Fruit fly (Drosophila melanogaster) whole organism, prepupa: ENCODE measurements around the gene Adck5.
A peak's percentile ranks its signal among the peaks of the same experiment; 100 is the strongest.

Experiments
- Blimp-1 ChIP-seq: fragments of 200-800 bp; sonication (Bioruptor generic); optimal IDR thresholded peaks from 3 replicates; lab custom pipeline; 2017; ENCODE audit warnings: missing biosample characterization, missing genetic modification characterization, mild to moderate bottlenecking, moderate library complexity, missing genetic modification reagents
- CG10631 ChIP-seq: fragments of 200-800 bp; sonication (Bioruptor generic); optimal IDR thresholded peaks from 2 replicates; lab custom pipeline; 2016; ENCODE audit warnings: missing biosample characterization, missing genetic modification characterization
- CG11294 ChIP-seq: fragments of 200-800 bp; sonication (Bioruptor generic); IDR thresholded peaks from 2 replicates; pipeline ENCODE4 v1.3.6; 2022; ENCODE audit warnings: missing biosample characterization, missing genetic modification characterization
- CG11762 ChIP-seq: fragments of 200-800 bp; sonication (Bioruptor generic); optimal IDR thresholded peaks from 3 replicates; lab custom pipeline; 2016; ENCODE audit warnings: missing biosample characterization, missing genetic modification characterization; ENCODE audit not compliant: insufficient read depth
- CG11902 ChIP-seq: fragments of 200-800 bp; sonication (Bioruptor generic); optimal IDR thresholded peaks from 3 replicates; lab custom pipeline; 2016; ENCODE audit warnings: missing biosample characterization, missing genetic modification characterization
- CG15336 ChIP-seq: fragments of 200-800 bp; sonication (Bioruptor generic); IDR thresholded peaks from 2 replicates; pipeline ENCODE4 v1.3.6; 2022; ENCODE audit warnings: missing biosample characterization, missing genetic modification characterization
- CG1621 ChIP-seq: fragments of 200-800 bp; sonication (Bioruptor generic); optimal IDR thresholded peaks from 3 replicates; lab custom pipeline; 2018; ENCODE audit warnings: missing biosample characterization, mild to moderate bottlenecking, missing genetic modification characterization
- CG31627 ChIP-seq: fragments of 200-800 bp; sonication (Bioruptor generic); optimal IDR thresholded peaks from 3 replicates; lab custom pipeline; 2016; ENCODE audit warnings: missing biosample characterization, missing genetic modification characterization
- CG34406 ChIP-seq: fragments of 200-800 bp; sonication (Bioruptor generic); optimal IDR thresholded peaks from 3 replicates; lab custom pipeline; 2016; ENCODE audit warnings: missing biosample characterization, missing genetic modification characterization
- CG3919 ChIP-seq: fragments of 200-800 bp; sonication (Bioruptor generic); optimal IDR thresholded peaks from 3 replicates; lab custom pipeline; 2016; ENCODE audit warnings: missing biosample characterization, missing genetic modification characterization
- CG4318 ChIP-seq: fragments of 200-800 bp; sonication (Bioruptor generic); optimal IDR thresholded peaks from 3 replicates; lab custom pipeline; 2017; ENCODE audit warnings: missing biosample characterization, mild to moderate bottlenecking, missing genetic modification characterization
- CG6163 ChIP-seq: fragments of 200-800 bp; sonication (Bioruptor generic); IDR thresholded peaks from 3 replicates; pipeline ENCODE4 v1.3.6; 2022; ENCODE audit warnings: missing biosample characterization, missing genetic modification characterization
- CG6276 ChIP-seq: fragments of 200-800 bp; sonication (Bioruptor generic); optimal IDR thresholded peaks from 2 replicates; lab custom pipeline; 2017; ENCODE audit warnings: missing biosample characterization, mild to moderate bottlenecking, missing genetic modification characterization
- CG6808 ChIP-seq: fragments of 200-800 bp; sonication (Bioruptor generic); optimal IDR thresholded peaks from 3 replicates; lab custom pipeline; 2017; ENCODE audit warnings: missing biosample characterization, missing genetic modification characterization, mild to moderate bottlenecking, moderate library complexity, missing genetic modification reagents
- CG6854 ChIP-seq: fragments of 200-800 bp; sonication (Bioruptor generic); optimal IDR thresholded peaks from 2 replicates; lab custom pipeline; 2017; ENCODE audit warnings: missing biosample characterization, mild to moderate bottlenecking, missing genetic modification characterization
- CG7368 ChIP-seq: fragments of 200-800 bp; sonication (Bioruptor generic); optimal IDR thresholded peaks from 3 replicates; lab custom pipeline; 2016; ENCODE audit warnings: missing biosample characterization, missing genetic modification characterization
- CG8119 ChIP-seq: fragments of 200-800 bp; sonication (Bioruptor generic); IDR thresholded peaks from 3 replicates; pipeline ENCODE4 v1.3.6; 2022; ENCODE audit warnings: missing biosample characterization, missing genetic modification characterization
- CG9139 ChIP-seq: fragments of 200-800 bp; sonication (Bioruptor generic); optimal IDR thresholded peaks from 3 replicates; lab custom pipeline; 2017; ENCODE audit warnings: missing biosample characterization, mild to moderate bottlenecking, missing genetic modification characterization
- Eip75B ChIP-seq: fragments of 200-800 bp; sonication (Bioruptor generic); optimal IDR thresholded peaks from 3 replicates; lab custom pipeline; 2016; ENCODE audit warnings: missing biosample characterization, missing genetic modification characterization
- Ets21C ChIP-seq: fragments of 200-800 bp; sonication (Bioruptor generic); optimal IDR thresholded peaks from 3 replicates; lab custom pipeline; 2016; ENCODE audit warnings: missing biosample characterization, missing genetic modification characterization
- Ets96B ChIP-seq: fragments of 200-800 bp; optimal IDR thresholded peaks from 2 replicates; lab custom pipeline; 2019; ENCODE audit warnings: missing biosample characterization, mild to moderate bottlenecking, missing genetic modification characterization, moderate library complexity
- Gug ChIP-seq: fragments of 200-800 bp; sonication (Bioruptor generic); IDR thresholded peaks from 2 replicates; pipeline ENCODE4 v1.3.6; 2022; ENCODE audit warnings: missing biosample characterization, missing genetic modification characterization
- Hr39 ChIP-seq: fragments of 200-800 bp; sonication (Bioruptor generic); optimal IDR thresholded peaks from 2 replicates; lab custom pipeline; 2016; ENCODE audit warnings: missing biosample characterization, missing genetic modification characterization
- Hr4 ChIP-seq: fragments of 200-800 bp; sonication (Bioruptor generic); optimal IDR thresholded peaks from 3 replicates; lab custom pipeline; 2016; ENCODE audit warnings: missing biosample characterization, missing genetic modification characterization
- Met ChIP-seq: fragments of 200-800 bp; sonication (Bioruptor generic); optimal IDR thresholded peaks from 3 replicates; lab custom pipeline; 2016; ENCODE audit warnings: missing biosample characterization, missing genetic modification characterization
- Sox102F ChIP-seq: fragments of 200-800 bp; sonication (Bioruptor generic); optimal IDR thresholded peaks from 2 replicates; lab custom pipeline; 2016; ENCODE audit warnings: missing biosample characterization, mild to moderate bottlenecking, missing genetic modification characterization
- Sox15 ChIP-seq: fragments of 200-800 bp; sonication (Bioruptor generic); optimal IDR thresholded peaks from 3 replicates; lab custom pipeline; 2016; ENCODE audit warnings: missing biosample characterization, missing genetic modification characterization
- acj6 ChIP-seq: fragments of 200-800 bp; sonication (Bioruptor generic); optimal IDR thresholded peaks from 3 replicates; lab custom pipeline; 2016; ENCODE audit warnings: missing biosample characterization, missing genetic modification characterization
- cyc ChIP-seq: fragments of 200-800 bp; sonication (Bioruptor generic); optimal IDR thresholded peaks from 3 replicates; lab custom pipeline; 2016; ENCODE audit warnings: missing biosample characterization, missing genetic modification characterization
- dac ChIP-seq: fragments of 200-800 bp; sonication (Bioruptor generic); optimal IDR thresholded peaks from 2 replicates; lab custom pipeline; 2017; ENCODE audit warnings: missing biosample characterization, mild to moderate bottlenecking, missing genetic modification characterization
- eg ChIP-seq: fragments of 200-800 bp; sonication (Bioruptor generic); IDR thresholded peaks from 3 replicates; pipeline ENCODE4 v1.3.6; 2022; ENCODE audit warnings: missing biosample characterization, missing genetic modification characterization
- esn ChIP-seq: fragments of 200-800 bp; sonication (Bioruptor generic); optimal IDR thresholded peaks from 2 replicates; lab custom pipeline; 2016; ENCODE audit warnings: missing biosample characterization, mild to moderate bottlenecking, missing genetic modification characterization, moderate library complexity
- fd59A ChIP-seq: fragments of 200-800 bp; sonication (Bioruptor generic); optimal IDR thresholded peaks from 2 replicates; lab custom pipeline; 2017; ENCODE audit warnings: missing biosample characterization, mild to moderate bottlenecking, missing genetic modification characterization, missing genetic modification reagents
- fkh ChIP-seq: fragments of 200-800 bp; sonication (Bioruptor generic); optimal IDR thresholded peaks from 3 replicates; lab custom pipeline; 2017; ENCODE audit warnings: missing biosample characterization, mild to moderate bottlenecking, missing genetic modification characterization, moderate library complexity
- lz ChIP-seq: fragments of 200-800 bp; sonication (Bioruptor generic); optimal IDR thresholded peaks from 3 replicates; lab custom pipeline; 2016; ENCODE audit warnings: missing biosample characterization, missing genetic modification characterization
- net ChIP-seq: fragments of 200-800 bp; sonication (Bioruptor generic); optimal IDR thresholded peaks from 3 replicates; lab custom pipeline; 2016; ENCODE audit warnings: missing biosample characterization, missing genetic modification characterization
- pdm3 ChIP-seq: fragments of 200-800 bp; sonication (Bioruptor generic); optimal IDR thresholded peaks from 3 replicates; lab custom pipeline; 2016; ENCODE audit warnings: missing biosample characterization, missing genetic modification characterization
- salr ChIP-seq, 2 experiments: fragments of 200-800 bp; sonication (Bioruptor generic); optimal IDR thresholded peaks; 3 replicates each; lab custom pipeline; 2016 to 2018; ENCODE audit warnings: missing biosample characterization in 2 of 2, missing genetic modification characterization in 2 of 2, mild to moderate bottlenecking in 1 of 2
- spab ChIP-seq: fragments of 200-800 bp; sonication (Bioruptor generic); optimal IDR thresholded peaks from 2 replicates; lab custom pipeline; 2017; ENCODE audit warnings: missing biosample characterization, mild to moderate bottlenecking, missing genetic modification characterization, missing genetic modification reagents
- svp ChIP-seq: fragments of 200-800 bp; sonication (Bioruptor generic); peaks from one replicate; lab custom pipeline; 2016; ENCODE audit warnings: missing biosample characterization, missing genetic modification characterization
- topi ChIP-seq: fragments of 200-800 bp; sonication (Bioruptor generic); optimal IDR thresholded peaks from 3 replicates; lab custom pipeline; 2016; ENCODE audit warnings: missing biosample characterization, missing genetic modification characterization
- vri ChIP-seq: fragments of 200-800 bp; sonication (Bioruptor generic); optimal IDR thresholded peaks from 3 replicates; lab custom pipeline; 2016; ENCODE audit warnings: missing biosample characterization, mild to moderate bottlenecking, missing genetic modification characterization

Gene Adck5

DNA sequence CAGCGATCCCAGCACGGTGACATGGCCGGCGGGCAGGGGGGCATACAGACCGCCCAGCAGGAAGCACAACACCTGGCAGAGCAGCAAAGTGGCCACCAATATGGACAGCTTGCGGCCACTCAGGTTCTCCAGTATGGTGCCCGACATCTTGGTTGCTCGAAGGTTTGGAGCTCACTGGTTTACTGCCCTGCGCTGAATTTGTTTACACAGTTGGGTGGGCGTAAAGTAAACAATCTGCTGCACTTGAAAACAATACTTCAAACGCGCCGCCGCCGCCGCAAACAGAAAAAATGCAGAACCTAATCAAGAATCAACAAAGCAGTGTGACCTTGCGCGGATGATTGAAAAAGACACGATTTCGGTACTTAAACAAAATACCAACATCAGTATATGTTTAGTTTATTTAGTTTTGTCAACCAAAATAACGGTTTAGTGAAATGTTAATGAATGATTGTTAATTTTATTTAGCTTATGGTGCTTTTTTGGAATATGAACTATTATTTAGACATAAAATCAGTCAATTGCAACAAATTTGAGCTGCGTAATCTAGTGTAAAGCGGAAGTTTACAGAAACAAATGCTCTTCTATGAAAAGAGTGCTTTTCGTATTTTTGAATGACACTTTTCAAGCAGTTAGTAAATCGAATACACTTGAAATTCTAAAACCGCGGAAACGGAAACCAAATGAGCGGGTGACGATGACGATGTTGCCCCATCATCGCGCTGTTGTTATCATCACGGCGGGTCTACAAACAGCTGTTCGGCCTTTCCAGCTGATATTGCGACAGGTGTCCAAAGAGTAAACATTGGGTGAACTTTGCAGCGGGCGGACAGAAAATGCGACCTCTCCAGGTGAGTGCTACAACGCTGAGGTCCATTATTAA, at the start of gene Adck5, which contains the start of gene wls (continued):
- peak; percentile 66 for TF ChIP-seq CG7368 (GFP tag; lab: Kevin White, UChicago)
- TF ChIP-seq CG9139 (GFP tag; lab: Kevin White, UChicago) = peak; percentile 45
- no peak for TF ChIP-seq vri (GFP tag; lab: Kevin White, UChicago)
- TF ChIP-seq CG6163 (GFP tag; lab: Robert Waterston, UW) = peak; percentile 71
- TF ChIP-seq spab (GFP tag; lab: Kevin White, UChicago) = no peak
- TF ChIP-seq Ets96B (tag; lab: Kevin White, UChicago) = no peak
- TF ChIP-seq CG10631 (GFP tag; lab: Kevin White, UChicago) = no peak
- TF ChIP-seq net (GFP tag; lab: Kevin White, UChicago) = peak; percentile 76
- peak; percentile 62 for TF ChIP-seq Blimp-1 (GFP tag; lab: Kevin White, UChicago)

DNA sequence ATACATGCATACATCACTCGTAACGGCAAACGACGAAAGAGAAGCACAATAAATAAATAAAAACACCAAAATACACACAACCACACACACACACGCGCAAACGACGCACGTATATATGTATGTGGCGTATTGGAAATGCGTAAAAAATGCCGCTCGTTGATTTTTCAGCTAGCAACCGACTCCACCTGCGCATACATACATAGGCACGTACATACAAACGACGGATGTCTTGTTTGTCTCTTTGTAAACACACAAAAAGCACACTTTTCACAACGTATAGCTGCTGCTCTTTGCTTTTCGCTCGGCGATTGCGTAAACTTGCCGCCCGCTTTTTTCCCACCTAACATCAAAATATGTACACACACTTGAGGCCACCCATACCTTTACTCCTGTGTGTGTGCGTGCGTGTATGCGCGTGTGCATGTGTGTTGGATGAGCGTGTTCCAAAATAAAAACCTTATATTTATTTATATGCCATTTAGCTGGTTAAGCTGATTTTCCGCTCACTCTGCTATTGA, 49.7 kb upstream of the Adck5 start:
- TF ChIP-seq CG15336 (GFP tag; lab: Robert Waterston, UW) = no peak
- no peak for TF ChIP-seq CG34406 (GFP tag; lab: Kevin White, UChicago)
- peak; percentile 98 for TF ChIP-seq fkh (GFP tag; lab: Kevin White, UChicago)
- TF ChIP-seq CG4318 (GFP tag; lab: Kevin White, UChicago) = no peak
- peak; percentile 78 for TF ChIP-seq vri (GFP tag; lab: Kevin White, UChicago)
- TF ChIP-seq dac (GFP tag; lab: Kevin White, UChicago) = no peak
- TF ChIP-seq Met (GFP tag; lab: Kevin White, UChicago) = no peak

DNA sequence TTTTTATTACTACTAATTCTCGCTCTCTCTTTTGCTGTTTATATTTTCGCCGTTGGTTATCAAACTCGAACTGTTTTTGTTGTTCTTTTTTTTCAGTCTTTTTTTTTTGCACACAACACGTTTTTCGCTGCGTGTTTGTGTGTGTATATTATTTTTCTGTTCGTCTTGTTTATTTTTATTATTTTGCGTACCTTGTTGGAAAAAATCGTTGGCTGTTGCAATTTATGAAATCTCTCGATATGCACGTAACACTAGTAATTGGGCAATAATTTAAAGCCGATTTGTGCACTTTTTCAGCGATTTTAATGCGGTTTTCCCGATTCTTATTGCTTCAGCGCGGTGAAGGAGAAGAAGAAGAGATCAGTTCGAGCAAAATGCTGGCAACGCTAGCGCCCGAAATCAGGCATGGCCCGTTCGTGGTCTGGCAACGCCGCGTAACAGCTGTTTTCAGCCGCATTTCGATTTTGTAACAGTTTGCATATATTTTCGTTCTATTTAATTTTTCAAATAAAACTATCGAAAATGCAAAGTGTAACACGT, 49.1 kb upstream of the Adck5 start, which contains the start of the genes FoxK and mRpL2:
FoxK (minus strand) TSS at position 365 of the 540 bp plus-strand sequence.
mRpL2 (plus strand) TSS at position 429 of the 540 bp plus-strand sequence.
- TF ChIP-seq fkh (GFP tag; lab: Kevin White, UChicago) (no peak), cyc (GFP tag; lab: Kevin White, UChicago) (no peak), Eip75B (peak; percentile 57), spab (GFP tag; lab: Kevin White, UChicago) (peak; percentile 86), acj6 (GFP tag; lab: Kevin White, UChicago) (no peak), CG6276 (GFP tag; lab: Kevin White, UChicago) (peak; percentile 94), net (GFP tag; lab: Kevin White, UChicago) (peak; percentile 84), CG4318 (GFP tag; lab: Kevin White, UChicago) (peak; percentile 11), Sox15 (no peak), CG9139 (GFP tag; lab: Kevin White, UChicago) (peak; percentile 94), eg (GFP tag; lab: Robert Waterston, UW) (peak; percentile 89), topi (GFP tag; lab: Kevin White, UChicago) (peak; percentile 42), CG11902 (GFP tag; lab: Kevin White, UChicago) (no peak), CG11294 (GFP tag; lab: Robert Waterston, UW) (no peak), Ets21C (GFP tag; lab: Kevin White, UChicago) (peak; percentile 22), CG11762 (GFP tag; lab: Kevin White, UChicago) (peak; percentile 57), CG34406 (GFP tag; lab: Kevin White, UChicago) (peak; percentile 51), CG6808 (GFP tag; lab: Kevin White, UChicago) (peak; percentile 96), Gug (GFP tag; lab: Robert Waterston, UW) (0 out of 2 replicates have a peak, but pooled peaks have one; percentile 9), Sox102F (GFP tag; lab: Kevin White, UChicago) (peak; percentile 66), Hr4 (GFP tag; lab: Kevin White, UChicago) (peak; percentile 61), fd59A (GFP tag; lab: Kevin White, UChicago) (peak; percentile 61), esn (GFP tag; lab: Kevin White, UChicago) (peak; percentile 41), Met (GFP tag; lab: Kevin White, UChicago) (peak; percentile 62), CG1621 (peak; percentile 70), CG7368 (GFP tag; lab: Kevin White, UChicago) (peak; percentile 58), CG3919 (GFP tag; lab: Kevin White, UChicago) (peak; percentile 63), Hr39 (GFP tag; lab: Kevin White, UChicago) (peak; percentile 12), svp (peak; percentile 74), CG6163 (GFP tag; lab: Robert Waterston, UW) (peak; percentile 83), lz (GFP tag; lab: Kevin White, UChicago) (no peak), salr (GFP tag; optimal IDR thresholded peaks at IDR 0.05; lab: Kevin White, UChicago) (peak; percentile 54 to 90), CG6854 (GFP tag; lab: Kevin White, UChicago) (peak; percentile 65), Blimp-1 (GFP tag; lab: Kevin White, UChicago) (peak; percentile 23), CG8119 (peak; percentile 92), Ets96B (tag; lab: Kevin White, UChicago) (peak; percentile 80), CG31627 (no peak), pdm3 (GFP tag; lab: Kevin White, UChicago) (peak; percentile 71)
